Worm (Caenorhabditis elegans) whole organism, L3 larva: ENCODE data around the gene tag-340.

Experiments
- ama-1 ChIP-seq: fragments of 150-350 bp; optimal IDR thresholded peaks from 2 replicates; lab custom pipeline; 2018
- egl-5 ChIP-seq: fragments of 150-350 bp; optimal IDR thresholded peaks from 2 replicates; lab custom pipeline; 2017; ENCODE audit warnings: missing biosample characterization, missing genetic modification reagents, missing genetic modification characterization, inconsistent platforms
- fos-1 ChIP-seq: fragments of 150-350 bp; optimal IDR thresholded peaks from 2 replicates; lab custom pipeline; 2014; ENCODE audit warnings: missing biosample characterization, missing genetic modification characterization
- lin-15B ChIP-seq: fragments of 150-350 bp; optimal IDR thresholded peaks from 2 replicates; lab custom pipeline; 2014; ENCODE audit warnings: missing biosample characterization, missing genetic modification characterization
- lsy-12 ChIP-seq: sonication (generic microtip); optimal IDR thresholded peaks from 2 replicates; lab custom pipeline; 2016; ENCODE audit warnings: mild to moderate bottlenecking, missing genetic modification characterization, missing compliant biosample characterization
- nhr-23 ChIP-seq: fragments of 150-350 bp; optimal IDR thresholded peaks from 2 replicates; lab custom pipeline; 2014; ENCODE audit warnings: missing biosample characterization, missing genetic modification reagents, missing genetic modification characterization
- pqm-1 ChIP-seq: fragments of 150-350 bp; optimal IDR thresholded peaks from 2 replicates; lab custom pipeline; 2017; ENCODE audit warnings: missing biosample characterization, missing genetic modification characterization, inconsistent platforms
- skn-1 ChIP-seq: fragments of 150-350 bp; optimal IDR thresholded peaks from 2 replicates; lab custom pipeline; 2014; ENCODE audit warnings: missing biosample characterization, missing genetic modification characterization
- unc-39 ChIP-seq: sonication (generic microtip); optimal IDR thresholded peaks from 4 replicates; lab custom pipeline; 2017; ENCODE audit warnings: missing biosample characterization, missing genetic modification characterization
- unc-62 ChIP-seq: fragments of 150-350 bp; sonication (generic microtip); optimal IDR thresholded peaks from 4 replicates; lab custom pipeline; 2014; ENCODE audit warnings: missing biosample characterization, missing genetic modification reagents, missing genetic modification characterization
- ztf-4 ChIP-seq: fragments of 150-350 bp; optimal IDR thresholded peaks from 2 replicates; lab custom pipeline; 2014; ENCODE audit warnings: missing biosample characterization, missing genetic modification characterization

DNA sequence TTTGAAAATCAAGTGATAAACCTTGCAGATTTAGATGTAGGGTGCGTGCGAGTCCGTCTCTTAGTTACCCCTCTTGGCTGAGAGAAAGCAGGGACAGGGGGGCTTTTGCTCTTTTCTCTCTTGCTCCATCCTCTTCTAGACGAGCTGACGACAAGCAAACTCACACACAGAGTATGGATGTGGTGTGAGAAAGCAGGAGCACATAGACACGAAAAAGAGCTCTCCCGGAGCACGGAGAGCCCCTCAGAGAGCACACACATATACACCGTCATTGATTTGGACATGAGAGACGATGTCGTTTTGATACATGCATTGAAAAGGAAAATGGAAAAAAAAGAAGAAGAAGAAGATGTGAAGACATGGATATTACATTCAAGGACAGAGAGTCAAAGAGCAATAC is 24.6 kb upstream of the tag-340 start:
- no peak for TF ChIP-seq egl-5 (tag; lab: Kevin White, UChicago)
- TF ChIP-seq unc-62 (GFP tag; lab: Kevin White, UChicago), result no peak
- TF ChIP-seq fos-1, result no peak
- TF ChIP-seq nhr-23, result no peak
- no peak for TF ChIP-seq unc-39 (tag; lab: Kevin White, UChicago)
- TF ChIP-seq ztf-4, result no peak
- TF ChIP-seq ama-1 (lab: Kevin White, UChicago), result no peak
- TF ChIP-seq lsy-12, result no peak
- TF ChIP-seq lin-15B, result no peak
- TF ChIP-seq pqm-1 (tag; lab: Kevin White, UChicago), result no peak
- no peak for TF ChIP-seq skn-1 (tag; lab: Kevin White, UChicago)
